Worm (Caenorhabditis elegans): Measurements from ENCODE around the gene ddr-2.
A peak's percentile ranks its signal among the peaks of the same experiment; 100 is the strongest.

ce11 chrX:3371264-3371663, 56.1 kb downstream of the ddr-2 start:
- TF ChIP-seq ceh-2 (tag; optimal IDR thresholded peaks at IDR 0.05), result peak; percentile 61
- TF ChIP-seq fkh-10 (GFP tag; optimal IDR thresholded peaks at IDR 0.05), result peak; percentile 22
- peak; percentile 79 for TF ChIP-seq Y22D7AL.16 (tag; optimal IDR thresholded peaks at IDR 0.05)
- peak; percentile 87 for TF ChIP-seq ttx-3 (tag; optimal IDR thresholded peaks at IDR 0.05)

All from whole organism, late embryonic.